Fruit fly (Drosophila melanogaster): ENCODE measurements around the gene CG17283.

The CG17283 gene

DNA sequence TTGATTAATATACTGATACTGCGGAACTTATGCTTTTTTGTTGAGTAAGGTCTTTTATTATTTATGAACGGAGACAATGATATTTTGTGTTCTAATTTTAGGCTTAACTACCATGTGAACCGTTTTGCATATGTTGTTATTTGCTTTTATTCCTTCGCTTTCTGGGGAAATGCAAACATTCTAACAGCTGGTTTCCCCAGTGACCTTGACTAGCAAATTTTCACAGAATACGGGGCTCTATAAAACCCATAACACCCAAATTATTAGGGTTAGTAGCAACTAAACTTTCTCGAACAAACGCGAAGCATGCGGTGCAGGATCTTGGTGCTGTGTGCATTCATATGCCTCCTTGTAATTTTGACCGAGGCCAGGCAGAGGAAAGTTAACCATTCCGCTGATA lies at the start of gene CG17283:
Gene CG17283, plus strand, starts transcription at position 301 of the 400 bp plus-strand sequence.
- TF ChIP-seq EcR (GFP tag; optimal IDR thresholded peaks at IDR 0.05): no peak
- no peak for TF ChIP-seq Ets98B (GFP tag; IDR thresholded peaks at IDR 0.05)
- TF ChIP-seq CG12605 (GFP tag; IDR thresholded peaks at IDR 0.05): no peak
- no peak for TF ChIP-seq Snoo (tag; optimal IDR thresholded peaks at IDR 0.05)
- TF ChIP-seq D1 (tag; optimal IDR thresholded peaks at IDR 0.05): no peak
- no peak for TF ChIP-seq CG4496 (GFP tag; IDR thresholded peaks at IDR 0.05)
- TF ChIP-seq CG34367 (tag; optimal IDR thresholded peaks at IDR 0.05): no peak

dm6 chr3R:17359370-17359769 lies 48.3 kb upstream of the CG17283 start:
- TF ChIP-seq CG34367 (tag; optimal IDR thresholded peaks at IDR 0.05): no peak

dm6 chr3R:17366023-17366422 lies 41.7 kb upstream of the CG17283 start, which contains the start of gene beat-IIa:
Gene beat-IIa (minus strand): TSS chr3R:17366119.
- TF ChIP-seq Snoo (tag; optimal IDR thresholded peaks at IDR 0.05): no peak
- no peak for TF ChIP-seq rn (GFP tag; IDR thresholded peaks at IDR 0.05)

DNA sequence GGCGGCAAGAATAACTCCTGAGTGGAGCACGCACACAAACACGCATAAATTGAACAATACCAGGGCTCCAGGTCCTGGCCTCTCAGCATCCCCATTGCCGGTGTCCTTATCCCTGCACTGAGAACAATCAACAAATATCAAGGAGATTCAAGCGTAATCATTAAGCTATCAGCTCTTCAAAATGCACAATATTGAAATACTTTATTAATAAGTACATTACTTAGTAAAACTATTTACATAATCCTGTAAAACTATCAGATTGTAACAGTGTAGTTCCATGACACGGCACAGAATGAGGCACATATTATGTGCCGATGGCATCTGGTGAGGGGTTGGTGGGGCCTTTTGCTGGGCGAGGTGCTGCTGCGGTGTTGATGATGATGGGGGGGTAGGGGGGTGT lies 36.6 kb upstream of the CG17283 start:
- TF ChIP-seq CG32121 (GFP tag; IDR thresholded peaks at IDR 0.05) (peak; percentile 34; the same call in 1 of the 2 replicates), CG14655 (GFP tag; optimal IDR thresholded peaks at IDR 0.05) (peak; percentile 22), CG34367 (tag; optimal IDR thresholded peaks at IDR 0.05) (no peak), fd96Ca (GFP tag; IDR thresholded peaks at IDR 0.05) (peak; percentile 35; the same call in 1 of the 3 replicates), Pif1A (GFP tag; optimal IDR thresholded peaks at IDR 0.05) (peak; percentile 11), Ets98B (GFP tag; IDR thresholded peaks at IDR 0.05) (no peak), CG8301 (tag; optimal IDR thresholded peaks at IDR 0.05) (peak; percentile 22), CG12605 (GFP tag; IDR thresholded peaks at IDR 0.05) (no peak), CG9948 (tag; optimal IDR thresholded peaks at IDR 0.05) (no peak), D1 (tag; optimal IDR thresholded peaks at IDR 0.05) (no peak), rn (GFP tag; IDR thresholded peaks at IDR 0.05) (no peak), CG10348 (GFP tag; IDR thresholded peaks at IDR 0.05) (no peak), CG15710 (tag; optimal IDR thresholded peaks at IDR 0.05) (peak; percentile 8), CG13204 (GFP tag; optimal IDR thresholded peaks at IDR 0.05) (no peak), Pif1B (GFP tag; optimal IDR thresholded peaks at IDR 0.05) (no peak), CG8159 (tag; optimal IDR thresholded peaks at IDR 0.05) (peak; percentile 34), CG17806 (tag; optimal IDR thresholded peaks at IDR 0.05) (no peak), EcR (GFP tag; optimal IDR thresholded peaks at IDR 0.05) (no peak), CG4496 (GFP tag; IDR thresholded peaks at IDR 0.05) (peak; percentile 35; the same call in 1 of the 3 replicates), Snoo (tag; optimal IDR thresholded peaks at IDR 0.05) (no peak), gl (tag; optimal IDR thresholded peaks at IDR 0.05) (no peak)

DNA sequence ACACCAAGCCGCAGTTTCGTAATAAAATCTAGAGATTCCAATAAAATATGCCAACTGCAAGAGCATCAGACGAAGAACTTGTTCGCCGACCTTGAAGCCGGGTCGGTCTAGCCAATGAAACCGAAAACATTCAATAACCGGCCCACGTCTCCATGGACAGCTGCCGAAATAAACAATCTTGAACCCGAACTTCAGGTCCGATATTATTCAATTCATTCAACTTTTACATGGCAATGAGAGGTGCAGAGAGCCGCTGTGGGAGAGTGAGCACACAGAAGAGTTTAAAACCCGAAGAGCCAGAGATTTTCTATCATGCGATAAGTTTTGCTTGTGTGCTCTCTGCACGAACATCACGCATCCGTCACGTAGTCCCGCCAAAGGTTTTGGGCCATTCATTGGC lies 30.2 kb upstream of the CG17283 start:
- no peak for TF ChIP-seq CG32121 (GFP tag; IDR thresholded peaks at IDR 0.05)
- TF ChIP-seq Pif1B (GFP tag; optimal IDR thresholded peaks at IDR 0.05): no peak
- TF ChIP-seq D1 (tag; optimal IDR thresholded peaks at IDR 0.05): no peak
- peak; percentile 90 for TF ChIP-seq EcR (GFP tag; optimal IDR thresholded peaks at IDR 0.05)
- TF ChIP-seq CG17806 (tag; optimal IDR thresholded peaks at IDR 0.05): no peak
- TF ChIP-seq CG12605 (GFP tag; IDR thresholded peaks at IDR 0.05): no peak
- TF ChIP-seq CG10348 (GFP tag; IDR thresholded peaks at IDR 0.05): no peak
- no peak for TF ChIP-seq Ets98B (GFP tag; IDR thresholded peaks at IDR 0.05)
- TF ChIP-seq CG4496 (GFP tag; IDR thresholded peaks at IDR 0.05): peak; percentile 50; the same call in 1 of the 3 replicates
- no peak for TF ChIP-seq CG34367 (tag; optimal IDR thresholded peaks at IDR 0.05)
- TF ChIP-seq Pif1A (GFP tag; optimal IDR thresholded peaks at IDR 0.05): no peak
- TF ChIP-seq CG9948 (tag; optimal IDR thresholded peaks at IDR 0.05): no peak
- no peak for TF ChIP-seq Snoo (tag; optimal IDR thresholded peaks at IDR 0.05)
- TF ChIP-seq fd96Ca (GFP tag; IDR thresholded peaks at IDR 0.05): no peak
- TF ChIP-seq CG13204 (GFP tag; optimal IDR thresholded peaks at IDR 0.05): no peak
- no peak for TF ChIP-seq rn (GFP tag; IDR thresholded peaks at IDR 0.05)

- no peak for TF ChIP-seq CG10348 (GFP tag; IDR thresholded peaks at IDR 0.05)
- peak; percentile 12 for TF ChIP-seq CG17806 (tag; optimal IDR thresholded peaks at IDR 0.05)
- TF ChIP-seq EcR (GFP tag; optimal IDR thresholded peaks at IDR 0.05): no peak
- no peak for TF ChIP-seq CG15710 (tag; optimal IDR thresholded peaks at IDR 0.05)
- peak; percentile 37 for TF ChIP-seq CG8159 (tag; optimal IDR thresholded peaks at IDR 0.05)
- TF ChIP-seq Ets98B (GFP tag; IDR thresholded peaks at IDR 0.05): no peak
- TF ChIP-seq gl (tag; optimal IDR thresholded peaks at IDR 0.05): no peak
- TF ChIP-seq CG13204 (GFP tag; optimal IDR thresholded peaks at IDR 0.05): no peak
Observed at dm6 chr3R:17379051-17379450, 28.6 kb upstream of the CG17283 start.

dm6 chr3R:17379742-17380141 lies 27.9 kb upstream of the CG17283 start, which contains the start of gene lute:
Gene lute (plus strand): TSS chr3R:17379944.
- TF ChIP-seq Ets98B (GFP tag; IDR thresholded peaks at IDR 0.05) (no peak), Pif1B (GFP tag; optimal IDR thresholded peaks at IDR 0.05) (no peak), Snoo (tag; optimal IDR thresholded peaks at IDR 0.05) (no peak), CG34367 (tag; optimal IDR thresholded peaks at IDR 0.05) (no peak), fd96Ca (GFP tag; IDR thresholded peaks at IDR 0.05) (no peak), CG13204 (GFP tag; optimal IDR thresholded peaks at IDR 0.05) (no peak), EcR (GFP tag; optimal IDR thresholded peaks at IDR 0.05) (peak; percentile 81), D1 (tag; optimal IDR thresholded peaks at IDR 0.05) (no peak)

Measured in whole organism, pupa.